Fruit fly (Drosophila melanogaster): ENCODE measurements around the gene mtgo.
A peak's percentile ranks its signal among the peaks of the same experiment; 100 is the strongest.

mtgo gene

dm6 chr2L:16620384-16620908 is 75.6 kb downstream of the mtgo start (continued):
- no peak for TF ChIP-seq Ravus (GFP tag; IDR thresholded peaks at IDR 0.05)
- TF ChIP-seq abd-A (tag; optimal IDR thresholded peaks at IDR 0.05) = peak; percentile 7
- TF ChIP-seq Hr3 (GFP tag; optimal IDR thresholded peaks at IDR 0.05) = peak; percentile 46
- TF ChIP-seq MTF-1 (GFP tag; optimal IDR thresholded peaks at IDR 0.05; ENCODE audit: borderline replicate concordance) = peak; percentile 42
- TF ChIP-seq Stat92E (GFP tag; optimal IDR thresholded peaks at IDR 0.05) = peak in 1 of 3 experiments; percentile 67
- peak; percentile 61 for TF ChIP-seq H2.0 (GFP tag; IDR thresholded peaks at IDR 0.05)
- no peak for TF ChIP-seq HmgZ (tag; optimal IDR thresholded peaks at IDR 0.05)
- TF ChIP-seq wor (GFP tag; IDR thresholded peaks at IDR 0.05) = peak; percentile 80
- peak; percentile 70 for TF ChIP-seq lab (GFP tag; optimal IDR thresholded peaks at IDR 0.05)
- TF ChIP-seq ttk (GFP tag; IDR thresholded peaks at IDR 0.05) = peak; percentile 73
- peak; percentile 32; the same call in 1 of the 3 replicates for TF ChIP-seq Aef1 (GFP tag; IDR thresholded peaks at IDR 0.05)
- TF ChIP-seq CG1832 (GFP tag; optimal IDR thresholded peaks at IDR 0.05) = no peak
- 0 out of 2 replicates have a peak, but pooled peaks have one; percentile 17 for TF ChIP-seq sens-2 (GFP tag; IDR thresholded peaks at IDR 0.05)
- TF ChIP-seq chif (GFP tag; optimal IDR thresholded peaks at IDR 0.05) = peak in 1 of 2 experiments; percentile 48
- peak; percentile 89 for TF ChIP-seq CG14710 (tag; optimal IDR thresholded peaks at IDR 0.05)
- TF ChIP-seq dan (GFP tag; IDR thresholded peaks at IDR 0.05) = peak; percentile 48; the same call in 1 of the 2 replicates
- TF ChIP-seq Asciz (GFP tag; optimal IDR thresholded peaks at IDR 0.05) = peak; percentile 91
- TF ChIP-seq trh (GFP tag; optimal IDR thresholded peaks at IDR 0.05) = peak; percentile 11
- no peak for TF ChIP-seq CG10959 (GFP tag; IDR thresholded peaks at IDR 0.05)
- TF ChIP-seq CG13296 (GFP tag; optimal IDR thresholded peaks at IDR 0.05) = peak; percentile 38
- TF ChIP-seq shn (GFP tag; optimal IDR thresholded peaks at IDR 0.05) = no peak
- peak; percentile 74 for TF ChIP-seq peb (GFP tag; IDR thresholded peaks at IDR 0.05)
- 0 out of 2 replicates have a peak, but pooled peaks have one; percentile 46 for TF ChIP-seq CG5953 (GFP tag; IDR thresholded peaks at IDR 0.05)
- TF ChIP-seq CG3838 (GFP tag; optimal IDR thresholded peaks at IDR 0.05) = no peak
- no peak for TF ChIP-seq MESR4 (GFP tag; optimal IDR thresholded peaks at IDR 0.05)
- no peak for TF ChIP-seq aop (GFP tag; IDR thresholded peaks at IDR 0.05)
- TF ChIP-seq Dek (tag; optimal IDR thresholded peaks at IDR 0.05) = no peak
- TF ChIP-seq Hand (GFP tag; optimal IDR thresholded peaks at IDR 0.05) = no peak
- no peak for TF ChIP-seq usp (GFP tag; optimal IDR thresholded peaks at IDR 0.05)
- peak; percentile 48 for TF ChIP-seq CG1529 (GFP tag; optimal IDR thresholded peaks at IDR 0.05)
- peak; percentile 10 for TF ChIP-seq CG17385 (GFP tag; optimal IDR thresholded peaks at IDR 0.05)
- peak; percentile 86 for TF ChIP-seq CG4820 (GFP tag; optimal IDR thresholded peaks at IDR 0.05)
- TF ChIP-seq sima (GFP tag; optimal IDR thresholded peaks at IDR 0.05) = no peak
- TF ChIP-seq CG8924 (tag; optimal IDR thresholded peaks at IDR 0.05) = peak; percentile 68
- TF ChIP-seq Eip74EF (GFP tag; optimal IDR thresholded peaks at IDR 0.05) = peak in 1 of 2 experiments; percentile 86
- TF ChIP-seq Taf1 (GFP tag; IDR thresholded peaks at IDR 0.05) = no peak
- TF ChIP-seq CG6854 (GFP tag; optimal IDR thresholded peaks at IDR 0.05) = no peak
- TF ChIP-seq Sry-δ (GFP tag; optimal IDR thresholded peaks at IDR 0.05) = peak; percentile 18
- TF ChIP-seq CG34224 (GFP tag; IDR thresholded peaks at IDR 0.05; ENCODE audit: partially characterized antibody) = no peak
- TF ChIP-seq CG6765 (GFP tag; optimal IDR thresholded peaks at IDR 0.05) = peak; percentile 29
- no peak for TF ChIP-seq insv (GFP tag; optimal IDR thresholded peaks at IDR 0.05)
- peak; percentile 77 for TF ChIP-seq Camta (GFP tag; optimal IDR thresholded peaks at IDR 0.05)
- peak; percentile 83 for TF ChIP-seq Six4 (GFP tag; optimal IDR thresholded peaks at IDR 0.05)
- TF ChIP-seq sc (optimal IDR thresholded peaks at IDR 0.05) = no peak
- peak; percentile 47 for TF ChIP-seq sc (GFP tag; optimal IDR thresholded peaks at IDR 0.05)
- TF ChIP-seq CG10543 (GFP tag; optimal IDR thresholded peaks at IDR 0.05) = no peak
- TF ChIP-seq CG30403 (GFP tag; optimal IDR thresholded peaks at IDR 0.05) = peak; percentile 83
- TF ChIP-seq CG13894 (tag; optimal IDR thresholded peaks at IDR 0.05) = no peak
- peak; percentile 88 for TF ChIP-seq CG7839 (tag; optimal IDR thresholded peaks at IDR 0.05)
- no peak for TF ChIP-seq slp2 (GFP tag; optimal IDR thresholded peaks at IDR 0.05)

Data from whole organism, embryonic.